Worm (Caenorhabditis elegans) whole organism, L2 larva: Measurements from ENCODE around the gene srx-112.

Experiments
- ZK546.5 ChIP-seq: sonication (generic microtip); optimal IDR thresholded peaks from 2 replicates; lab custom pipeline; 2017; ENCODE audit warnings: missing biosample characterization, missing genetic modification characterization
- blmp-1 ChIP-seq: sonication (generic microtip); optimal IDR thresholded peaks from 2 replicates; lab custom pipeline; 2017; ENCODE audit warnings: missing genetic modification characterization, mild to moderate bottlenecking, missing compliant biosample characterization, antibody characterized with exemption, moderate library complexity; ENCODE audit not compliant: insufficient read depth
- ceh-82 ChIP-seq: fragments of 150-350 bp; optimal IDR thresholded peaks from 2 replicates; lab custom pipeline; 2014; ENCODE audit warnings: missing biosample characterization, missing genetic modification characterization
- fos-1 ChIP-seq: fragments of 150-350 bp; optimal IDR thresholded peaks from 2 replicates; lab custom pipeline; 2014; ENCODE audit warnings: missing biosample characterization, missing genetic modification characterization
- nhr-237 ChIP-seq: fragments of 150-350 bp; optimal IDR thresholded peaks from 2 replicates; lab custom pipeline; 2014; ENCODE audit warnings: missing biosample characterization, missing genetic modification characterization
- nhr-25 ChIP-seq: fragments of 150-350 bp; sonication (generic microtip); optimal IDR thresholded peaks from 3 replicates; lab custom pipeline; 2014; ENCODE audit warnings: missing biosample characterization, missing genetic modification characterization
- unc-62 ChIP-seq: fragments of 150-350 bp; optimal IDR thresholded peaks from 2 replicates; lab custom pipeline; 2014; ENCODE audit warnings: missing biosample characterization, missing genetic modification reagents, missing genetic modification characterization
- ztf-11 ChIP-seq: sonication (generic microtip); optimal IDR thresholded peaks from 2 replicates; lab custom pipeline; 2017; ENCODE audit warnings: missing biosample characterization, missing genetic modification characterization

- no peak for TF ChIP-seq nhr-25 (tag; lab: Kevin White, UChicago)
- TF ChIP-seq unc-62 = no peak
- no peak for TF ChIP-seq ceh-82 (tag; lab: Kevin White, UChicago)
- no peak for TF ChIP-seq ZK546.5 (tag; lab: Kevin White, UChicago)
- no peak for TF ChIP-seq fos-1 (tag; lab: Kevin White, UChicago)
- TF ChIP-seq blmp-1 (tag; lab: Kevin White, UChicago) = no peak
- no peak for TF ChIP-seq ztf-11 (tag; lab: Kevin White, UChicago)
- TF ChIP-seq nhr-237 (tag; lab: Kevin White, UChicago) = no peak
Observed at ce11 chrII:3727996-3728395, 36.4 kb downstream of the srx-112 start, which contains the start of gene C46E10.8.
